Fruit fly (Drosophila melanogaster): ENCODE data around the gene Dif.
A peak's percentile ranks its signal among the peaks of the same experiment; 100 is the strongest.

The Dif gene

dm6 chr2L:17374832-17375231, 58.1 kb downstream of the Dif start (continued):
- no peak for TF ChIP-seq spab (GFP tag; optimal IDR thresholded peaks at IDR 0.05)
- no peak for TF ChIP-seq Lpt (GFP tag; optimal IDR thresholded peaks at IDR 0.05)
- TF ChIP-seq CG3032 (tag; optimal IDR thresholded peaks at IDR 0.05) = peak; percentile 3
- TF ChIP-seq achi (GFP tag; optimal IDR thresholded peaks at IDR 0.05) = peak; percentile 15
- no peak for TF ChIP-seq CG10669 (GFP tag; optimal IDR thresholded peaks at IDR 0.05)
- no peak for TF ChIP-seq CG8632 (GFP tag; optimal IDR thresholded peaks at IDR 0.05)
- no peak for TF ChIP-seq fkh (GFP tag; optimal IDR thresholded peaks at IDR 0.05)

dm6 chr2L:17368503-17368902, 64.5 kb downstream of the Dif start:
- no peak for TF ChIP-seq pdm3 (GFP tag; optimal IDR thresholded peaks at IDR 0.05)
- TF ChIP-seq Eip78C (GFP tag) = peak; percentile 36
